Fruit fly (Drosophila melanogaster): ENCODE data around the gene CG32638.
A peak's percentile ranks its signal among the peaks of the same experiment; 100 is the strongest.

Gene CG32638

dm6 chrX:13089920-13090655 is 38.5 kb downstream of the CG32638 start, which contains the start of gene hep (continued):
- TF ChIP-seq MESR4 (GFP tag; optimal IDR thresholded peaks at IDR 0.05): peak; percentile 83
- TF ChIP-seq CG12236 (GFP tag; optimal IDR thresholded peaks at IDR 0.05): no peak
- no peak for TF ChIP-seq dysf (GFP tag; IDR thresholded peaks at IDR 0.05)
- no peak for TF ChIP-seq CG10431 (GFP tag; optimal IDR thresholded peaks at IDR 0.05)
- no peak for TF ChIP-seq CTCF (GFP tag; optimal IDR thresholded peaks at IDR 0.05)
- no peak for TF ChIP-seq cad (GFP tag; optimal IDR thresholded peaks at IDR 0.05)
- TF ChIP-seq CG14860 (GFP tag; IDR thresholded peaks at IDR 0.05; ENCODE audit: partially characterized antibody): peak; percentile 77
- TF ChIP-seq Antp (GFP tag; optimal IDR thresholded peaks at IDR 0.05): no peak
- no peak for TF ChIP-seq CG2889 (GFP tag; IDR thresholded peaks at IDR 0.05)
- no peak for TF ChIP-seq rib (GFP tag; IDR thresholded peaks at IDR 0.05)
- peak; percentile 86 for TF ChIP-seq knrl (GFP tag; IDR thresholded peaks at IDR 0.05; ENCODE audit: partially characterized antibody)
- TF ChIP-seq Scr (GFP tag; IDR thresholded peaks at IDR 0.05; ENCODE audit: partially characterized antibody): peak; percentile 82
- no peak for TF ChIP-seq HLH3B (GFP tag; IDR thresholded peaks at IDR 0.05)
- TF ChIP-seq row (GFP tag; IDR thresholded peaks at IDR 0.05): peak; percentile 59
- TF ChIP-seq CG18764 (GFP tag; optimal IDR thresholded peaks at IDR 0.05): no peak
- no peak for TF ChIP-seq CrebB (tag; optimal IDR thresholded peaks at IDR 0.05)
- peak; percentile 28; the same call in 1 of the 2 replicates for TF ChIP-seq E2f2 (GFP tag; IDR thresholded peaks at IDR 0.05)
- TF ChIP-seq az2 (GFP tag; optimal IDR thresholded peaks at IDR 0.05): no peak
- TF ChIP-seq Xbp1 (GFP tag; optimal IDR thresholded peaks at IDR 0.05): no peak
- peak; percentile 17 for TF ChIP-seq CG1603 (tag; optimal IDR thresholded peaks at IDR 0.05)
- TF ChIP-seq fd3F (GFP tag; optimal IDR thresholded peaks at IDR 0.05): no peak
- TF ChIP-seq CG31365 (tag; optimal IDR thresholded peaks at IDR 0.05): no peak
- TF ChIP-seq CG8290 (GFP tag; optimal IDR thresholded peaks at IDR 0.05): no peak
- peak in 1 of 2 experiments; percentile 37 for TF ChIP-seq CG8290 (tag; optimal IDR thresholded peaks at IDR 0.05)
- TF ChIP-seq pho (GFP tag; optimal IDR thresholded peaks at IDR 0.05): peak; percentile 5
- peak; percentile 36 for TF ChIP-seq pzg (GFP tag; optimal IDR thresholded peaks at IDR 0.05)
- peak; percentile 10; the same call in 1 of the 2 replicates for TF ChIP-seq sna (GFP tag; IDR thresholded peaks at IDR 0.05; ENCODE audit: partially characterized antibody)
- no peak for TF ChIP-seq ac (GFP tag; optimal IDR thresholded peaks at IDR 0.05)
- no peak for TF ChIP-seq CG1792 (GFP tag; optimal IDR thresholded peaks at IDR 0.05)
- TF ChIP-seq Adf1 (GFP tag; IDR thresholded peaks at IDR 0.05): 0 out of 2 replicates have a peak, but pooled peaks have one; percentile 29
- no peak for TF ChIP-seq Rfx (GFP tag; IDR thresholded peaks at IDR 0.05)
- no peak for TF ChIP-seq Sox100B (GFP tag; optimal IDR thresholded peaks at IDR 0.05)
- no peak for TF ChIP-seq sima (GFP tag; optimal IDR thresholded peaks at IDR 0.05)
- TF ChIP-seq CG12769 (tag; optimal IDR thresholded peaks at IDR 0.05): peak; percentile 2
- no peak for TF ChIP-seq Jarid2 (GFP tag; optimal IDR thresholded peaks at IDR 0.05)
- TF ChIP-seq salm (tag; optimal IDR thresholded peaks at IDR 0.05): no peak
- TF ChIP-seq ci (GFP tag; IDR thresholded peaks at IDR 0.05): 0 out of 3 replicates have a peak, but pooled peaks have one; percentile 19
- no peak for TF ChIP-seq C15 (GFP tag; IDR thresholded peaks at IDR 0.05)
- TF ChIP-seq ttk (GFP tag; IDR thresholded peaks at IDR 0.05): no peak
- peak; percentile 1 for TF ChIP-seq HmgZ (tag; optimal IDR thresholded peaks at IDR 0.05)
- no peak for TF ChIP-seq CG6683 (GFP tag; optimal IDR thresholded peaks at IDR 0.05)
- TF ChIP-seq BEAF-32 (GFP tag; optimal IDR thresholded peaks at IDR 0.05): peak; percentile 77
- no peak for TF ChIP-seq CG10959 (GFP tag; IDR thresholded peaks at IDR 0.05)
- TF ChIP-seq pita (GFP tag; optimal IDR thresholded peaks at IDR 0.05): no peak
